Worm (Caenorhabditis elegans) whole organism, midembryonic: ENCODE data around the gene C12D8.21.

Experiments
- T22C8.4 ChIP-seq: fragments of 200-800 bp; sonication (Bioruptor generic); IDR thresholded peaks from 2 replicates; pipeline ENCODE4 v1.3.6; 2022; ENCODE audit warnings: missing genetic modification characterization, missing compliant biosample characterization
- cog-1 ChIP-seq: sonication (generic microtip); optimal IDR thresholded peaks from 2 replicates; lab custom pipeline; 2016; ENCODE audit warnings: missing genetic modification characterization, missing compliant biosample characterization
- flt-1 ChIP-seq: fragments of 200-800 bp; sonication (Bioruptor generic); IDR thresholded peaks from 2 replicates; pipeline ENCODE4 v1.3.6; 2022; ENCODE audit warnings: missing genetic modification characterization, missing compliant biosample characterization
- klf-2 ChIP-seq: fragments of 200-800 bp; sonication (Bioruptor generic); conservative IDR thresholded peaks from 2 replicates; pipeline ENCODE4 v1.3.6; 2022; ENCODE audit warnings: missing genetic modification reagents, missing genetic modification characterization, missing compliant biosample characterization
- med-1 ChIP-seq: sonication (generic microtip); optimal IDR thresholded peaks from 2 replicates; lab custom pipeline; 2017; ENCODE audit warnings: missing genetic modification characterization, mild to moderate bottlenecking, missing compliant biosample characterization, antibody characterized with exemption, missing genetic modification reagents; ENCODE audit not compliant: insufficient read depth
- ref-1 ChIP-seq: fragments of 200-800 bp; sonication (Bioruptor generic); conservative IDR thresholded peaks from 2 replicates; pipeline ENCODE4 v1.3.6; 2022; ENCODE audit warnings: missing genetic modification reagents, missing genetic modification characterization, missing compliant biosample characterization
- tab-1 ChIP-seq: fragments of 200-800 bp; sonication (Bioruptor generic); IDR thresholded peaks from 2 replicates; pipeline ENCODE4 v1.3.6; 2022; ENCODE audit warnings: missing genetic modification characterization, missing compliant biosample characterization
- ztf-23 ChIP-seq: fragments of 200-800 bp; sonication (Bioruptor generic); IDR thresholded peaks from 2 replicates; pipeline ENCODE4 v1.3.6; 2022; ENCODE audit warnings: missing genetic modification reagents, missing genetic modification characterization, missing compliant biosample characterization

- TF ChIP-seq tab-1 = no peak
- no peak for TF ChIP-seq flt-1 (GFP tag; lab: Robert Waterston, UW)
- TF ChIP-seq med-1 (GFP tag; lab: Kevin White, UChicago) = no peak
- no peak for TF ChIP-seq klf-2 (GFP tag; lab: Robert Waterston, UW)
- no peak for TF ChIP-seq ztf-23 (GFP tag; lab: Robert Waterston, UW)
- TF ChIP-seq T22C8.4 (GFP tag; lab: Robert Waterston, UW) = no peak
- no peak for TF ChIP-seq cog-1 (tag; lab: Kevin White, UChicago)
- no peak for TF ChIP-seq ref-1
Observed at ce11 chrV:10230932-10231331, 10.1 kb downstream of the C12D8.21 start, which contains the start of gene fipr-6.
